Worm (Caenorhabditis elegans) whole organism, L3 larva: ENCODE data around the gene col-175.

Experiments used
- ZK546.5 ChIP-seq: sonication (generic microtip); optimal IDR thresholded peaks from 2 replicates; lab custom pipeline; 2017; ENCODE audit warnings: missing biosample characterization, missing genetic modification characterization
- ceh-28 ChIP-seq: fragments of 150-350 bp; optimal IDR thresholded peaks from 2 replicates; lab custom pipeline; 2014; ENCODE audit warnings: missing biosample characterization, missing genetic modification reagents, missing genetic modification characterization
- egl-27 ChIP-seq: sonication (generic microtip); optimal IDR thresholded peaks from 4 replicates; lab custom pipeline; 2017; ENCODE audit warnings: missing biosample characterization, missing genetic modification reagents, missing genetic modification characterization
- elt-3 ChIP-seq, 3 experiments: fragments of 150-350 bp in 1 of 3; sonication (generic microtip) in 2 of 3; optimal IDR thresholded peaks; 2 replicates in 2 of 3; 4 replicates in 1 of 3; lab custom pipeline; 2014 to 2017; ENCODE audit warnings: missing biosample characterization in 3 of 3, missing genetic modification characterization in 3 of 3
- fos-1 ChIP-seq: fragments of 150-350 bp; optimal IDR thresholded peaks from 2 replicates; lab custom pipeline; 2014; ENCODE audit warnings: missing biosample characterization, missing genetic modification characterization
- jun-1 ChIP-seq: fragments of 150-350 bp; optimal IDR thresholded peaks from 2 replicates; lab custom pipeline; 2014; ENCODE audit warnings: missing biosample characterization, missing genetic modification reagents, missing genetic modification characterization
- lin-39 ChIP-seq: fragments of 150-350 bp; optimal IDR thresholded peaks from 2 replicates; lab custom pipeline; 2018; ENCODE audit warnings: missing biosample characterization, missing genetic modification reagents, missing genetic modification characterization
- mdl-1 ChIP-seq: fragments of 150-350 bp; optimal IDR thresholded peaks from 2 replicates; lab custom pipeline; 2014; ENCODE audit warnings: missing biosample characterization, missing genetic modification characterization
- nhr-12 ChIP-seq: fragments of 150-350 bp; optimal IDR thresholded peaks from 2 replicates; lab custom pipeline; 2014; ENCODE audit warnings: missing biosample characterization, missing genetic modification characterization
- nhr-25 ChIP-seq: sonication (generic microtip); optimal IDR thresholded peaks from 2 replicates; lab custom pipeline; 2017; ENCODE audit warnings: missing biosample characterization, missing genetic modification characterization
- nhr-76 ChIP-seq: fragments of 150-350 bp; sonication (generic microtip); optimal IDR thresholded peaks from 5 replicates; lab custom pipeline; 2014; ENCODE audit warnings: missing biosample characterization, missing genetic modification characterization
- pha-4 ChIP-seq: fragments of 150-350 bp; optimal IDR thresholded peaks from 2 replicates; lab custom pipeline; 2014; ENCODE audit warnings: missing biosample characterization, missing genetic modification reagents, missing genetic modification characterization
- sea-2 ChIP-seq: fragments of 150-350 bp; sonication (generic microtip); optimal IDR thresholded peaks from 4 replicates; lab custom pipeline; 2014; ENCODE audit warnings: missing biosample characterization, missing genetic modification reagents, missing genetic modification characterization
- ztf-4 ChIP-seq: fragments of 150-350 bp; optimal IDR thresholded peaks from 2 replicates; lab custom pipeline; 2014; ENCODE audit warnings: missing biosample characterization, missing genetic modification characterization

DNA sequence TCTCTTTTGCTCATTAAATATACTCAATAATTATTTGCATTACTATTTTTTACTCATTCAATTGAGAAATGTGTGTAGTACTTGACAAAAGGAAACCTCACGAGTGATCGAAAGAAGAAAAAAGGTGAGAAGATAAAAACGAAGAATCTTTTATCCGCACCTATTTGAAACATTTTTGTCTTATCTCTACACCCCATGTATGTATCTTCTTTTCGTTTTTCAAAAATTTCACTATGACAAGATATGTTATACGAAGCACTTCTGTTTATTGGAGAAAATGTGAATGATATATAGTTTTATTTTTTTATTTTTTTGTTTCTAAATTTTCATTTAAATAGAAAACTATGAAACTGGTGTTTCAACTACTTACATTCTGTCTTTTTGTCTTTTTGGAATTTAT, 29.4 kb downstream of the col-175 start:
- TF ChIP-seq egl-27 (tag; lab: Kevin White, UChicago) (no peak), pha-4 (tag; lab: Kevin White, UChicago) (no peak), lin-39 (no peak), ceh-28 (tag; lab: Kevin White, UChicago) (no peak), jun-1 (no peak), elt-3 (tag; optimal IDR thresholded peaks at IDR 0.05; lab: Kevin White, UChicago) (no peak), ZK546.5 (tag; lab: Kevin White, UChicago) (no peak), fos-1 (tag; lab: Kevin White, UChicago) (no peak), nhr-76 (tag; lab: Kevin White, UChicago) (no peak), nhr-12 (tag; lab: Kevin White, UChicago) (no peak), sea-2 (GFP tag; lab: Kevin White, UChicago) (no peak), nhr-25 (tag; lab: Kevin White, UChicago) (no peak), ztf-4 (tag; lab: Kevin White, UChicago) (no peak), mdl-1 (no peak)
